Worm (Caenorhabditis elegans) whole organism, early embryonic: ENCODE data around the gene nlt-1.
A peak's percentile ranks its signal among the peaks of the same experiment; 100 is the strongest.

Experiments used
- B0310.2 ChIP-seq: sonication (generic microtip); optimal IDR thresholded peaks from 2 replicates; lab custom pipeline; 2016; ENCODE audit warnings: mild to moderate bottlenecking, missing genetic modification characterization, missing compliant biosample characterization
- F13C5.2 ChIP-seq: sonication (generic microtip); optimal IDR thresholded peaks from 2 replicates; lab custom pipeline; 2017; ENCODE audit warnings: mild to moderate bottlenecking, missing genetic modification characterization, inconsistent platforms, missing compliant biosample characterization
- aly-1 ChIP-seq: sonication (generic microtip); optimal IDR thresholded peaks from 2 replicates; lab custom pipeline; 2016; ENCODE audit warnings: missing genetic modification characterization, missing compliant biosample characterization
- ama-1 ChIP-seq: fragments of 150-350 bp; optimal IDR thresholded peaks from 2 replicates; lab custom pipeline; 2014
- ceh-13 ChIP-seq: fragments of 200-800 bp; sonication (Bioruptor generic); optimal IDR thresholded peaks from 2 replicates; lab custom pipeline; 2018; ENCODE audit warnings: mild to moderate bottlenecking, missing genetic modification characterization, missing compliant biosample characterization
- ceh-36 ChIP-seq: sonication (generic microtip); optimal IDR thresholded peaks from 2 replicates; lab custom pipeline; 2016; ENCODE audit warnings: missing genetic modification characterization, inconsistent platforms, missing compliant biosample characterization
- ets-7 ChIP-seq: sonication (generic microtip); optimal IDR thresholded peaks from 2 replicates; lab custom pipeline; 2016; ENCODE audit warnings: missing genotype, missing genetic modification characterization, missing compliant biosample characterization
- flt-1 ChIP-seq: fragments of 200-800 bp; sonication (Bioruptor generic); IDR thresholded peaks from 2 replicates; pipeline ENCODE4 v1.3.6; 2022; ENCODE audit warnings: missing genetic modification characterization, missing compliant biosample characterization
- hmbx-1 ChIP-seq: sonication (generic microtip); optimal IDR thresholded peaks from 2 replicates; lab custom pipeline; 2016; ENCODE audit warnings: mild to moderate bottlenecking, missing genetic modification characterization, missing compliant biosample characterization
- hmg-4 ChIP-seq: fragments of 200-800 bp; sonication (Bioruptor generic); optimal IDR thresholded peaks from 2 replicates; lab custom pipeline; 2018; ENCODE audit warnings: mild to moderate bottlenecking, missing genetic modification characterization, missing compliant biosample characterization
- hnd-1 ChIP-seq: sonication (generic microtip); optimal IDR thresholded peaks from 2 replicates; lab custom pipeline; 2016; ENCODE audit warnings: missing genetic modification characterization, missing compliant biosample characterization
- pes-1 ChIP-seq: fragments of 200-800 bp; sonication (Bioruptor generic); IDR thresholded peaks from 2 replicates; pipeline ENCODE4 v1.3.6; 2022; ENCODE audit warnings: missing genetic modification reagents, missing genetic modification characterization, missing compliant biosample characterization
- scrt-1 ChIP-seq: fragments of 200-800 bp; sonication (Bioruptor generic); IDR thresholded peaks from 2 replicates; pipeline ENCODE4 v1.3.6; 2022; ENCODE audit warnings: missing genetic modification characterization, missing compliant biosample characterization
- sea-1 ChIP-seq: fragments of 200-800 bp; sonication (Bioruptor generic); conservative IDR thresholded peaks from 2 replicates; pipeline ENCODE4 v1.3.6; 2022; ENCODE audit warnings: missing genetic modification characterization, missing compliant biosample characterization
- tbx-11 ChIP-seq: fragments of 200-800 bp; sonication (Bioruptor generic); IDR thresholded peaks from 2 replicates; pipeline ENCODE4 v1.3.6; 2022; ENCODE audit warnings: missing genetic modification characterization, missing compliant biosample characterization
- tbx-37 ChIP-seq: fragments of 200-800 bp; sonication (Bioruptor generic); conservative IDR thresholded peaks from 2 replicates; pipeline ENCODE4 v1.3.6; 2022; ENCODE audit warnings: missing genetic modification reagents, missing genetic modification characterization, missing compliant biosample characterization
- tra-4 ChIP-seq: sonication (generic microtip); optimal IDR thresholded peaks from 2 replicates; lab custom pipeline; 2017; ENCODE audit warnings: missing genetic modification characterization, missing compliant biosample characterization

The nlt-1 gene

DNA sequence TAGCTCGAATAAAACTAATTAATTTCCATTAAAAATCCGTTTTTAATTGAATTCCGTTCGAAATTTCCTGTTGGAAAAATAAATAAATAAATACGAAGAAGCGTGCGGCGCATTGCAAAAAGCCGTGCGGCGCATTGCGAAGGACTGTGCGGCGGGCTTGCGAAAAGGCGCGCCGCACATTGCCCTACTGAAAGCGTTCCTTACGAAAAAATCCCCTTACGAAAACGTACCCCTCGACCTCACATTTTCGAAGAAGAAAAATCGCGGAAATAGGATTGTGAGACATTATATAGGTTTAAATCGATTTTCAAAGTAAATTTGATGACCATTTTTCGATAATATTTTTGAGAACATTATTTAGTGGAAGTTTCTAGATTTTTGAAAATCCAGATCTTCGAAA lies 33.8 kb upstream of the nlt-1 start:
- TF ChIP-seq pes-1 (peak; percentile 81), scrt-1 (GFP tag; lab: Robert Waterston, UW) (peak; percentile 66; the same call in 1 of the 2 replicates), tbx-11 (GFP tag; lab: Robert Waterston, UW) (peak; percentile 77; the same call in 1 of the 2 replicates), tbx-37 (peak; percentile 49; the same call in 1 of the 2 replicates), sea-1 (GFP tag; lab: Robert Waterston, UW) (peak; percentile 63; the same call in 1 of the 2 replicates)

ce11 chrII:10033163-10033871 lies 32.4 kb upstream of the nlt-1 start, which contains the start of gene mtcu-2:
Gene mtcu-2 (minus strand): TSS chrII:10033213.
- TF ChIP-seq tbx-37 (peak; percentile 85), sea-1 (GFP tag; lab: Robert Waterston, UW) (peak; percentile 94), flt-1 (GFP tag; lab: Robert Waterston, UW) (peak; percentile 76), F13C5.2 (peak; percentile 39), tbx-11 (GFP tag; lab: Robert Waterston, UW) (peak; percentile 79), pes-1 (peak; percentile 91), scrt-1 (GFP tag; lab: Robert Waterston, UW) (peak; percentile 81)

DNA sequence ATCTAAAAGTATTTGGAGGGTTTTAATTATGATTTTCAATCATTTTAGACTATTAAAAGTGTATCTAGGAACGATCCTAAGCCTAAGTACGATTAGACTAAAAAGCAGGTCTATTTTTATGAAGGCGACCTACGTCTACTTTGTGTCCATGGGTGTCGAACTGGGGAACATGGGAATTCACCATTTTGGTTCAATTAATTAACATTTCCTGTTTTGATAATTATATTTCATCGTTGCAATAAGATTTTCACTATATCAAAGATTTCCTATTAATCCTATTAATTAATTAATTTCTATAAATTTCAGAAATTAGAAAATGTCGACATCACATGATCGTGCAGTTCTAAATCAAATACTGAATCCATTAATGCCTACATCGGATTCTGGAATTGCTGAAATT lies 28.9 kb upstream of the nlt-1 start, which contains the start of gene ttc-36:
Gene ttc-36, plus strand, starts transcription at position 301 of the 400 bp plus-strand sequence.
- TF ChIP-seq ets-7 (tag; lab: Kevin White, UChicago): no peak
- TF ChIP-seq tbx-37: no peak
- no peak for TF ChIP-seq aly-1 (tag; lab: Kevin White, UChicago)
- no peak for TF ChIP-seq hmg-4 (GFP tag; lab: Kevin White, UChicago)
- TF ChIP-seq ama-1: no peak
- no peak for TF ChIP-seq hnd-1 (tag; lab: Kevin White, UChicago)
- TF ChIP-seq tra-4 (tag; lab: Kevin White, UChicago): no peak

ce11 chrII:10029044-10029443 lies 28.1 kb upstream of the nlt-1 start:
- TF ChIP-seq flt-1 (GFP tag; lab: Robert Waterston, UW) (no peak), pes-1 (no peak), ceh-13 (GFP tag; lab: Kevin White, UChicago) (no peak), hnd-1 (tag; lab: Kevin White, UChicago) (no peak), sea-1 (GFP tag; lab: Robert Waterston, UW) (no peak), ceh-36 (tag; lab: Kevin White, UChicago) (no peak), aly-1 (tag; lab: Kevin White, UChicago) (no peak), scrt-1 (GFP tag; lab: Robert Waterston, UW) (no peak), B0310.2 (tag; lab: Kevin White, UChicago) (no peak), ama-1 (no peak), tbx-11 (GFP tag; lab: Robert Waterston, UW) (no peak), hmg-4 (GFP tag; lab: Kevin White, UChicago) (no peak), F13C5.2 (no peak)

DNA sequence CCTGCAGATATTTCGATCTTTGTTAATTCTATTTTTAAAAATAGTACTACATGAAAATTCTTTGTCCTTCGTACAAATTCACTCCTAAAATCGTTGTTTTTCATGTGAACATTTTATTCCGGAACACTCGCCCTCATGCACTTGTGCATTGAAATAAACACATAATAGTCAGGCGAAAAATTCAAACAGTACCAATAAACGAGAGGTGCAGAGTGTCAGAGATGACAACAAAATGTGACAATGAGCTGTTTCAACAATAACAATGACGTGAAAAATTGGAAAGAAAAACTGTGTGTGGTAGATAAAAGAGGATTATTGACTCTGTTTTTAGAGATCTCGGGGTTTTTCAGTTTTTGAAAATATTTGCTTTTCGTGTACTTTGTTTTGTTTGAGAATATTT lies 27.3 kb upstream of the nlt-1 start, which contains the start of gene F52H3.6:
Gene F52H3.6, minus strand, starts transcription at position 228 of the 400 bp plus-strand sequence.
- TF ChIP-seq tra-4 (tag; lab: Kevin White, UChicago) (no peak), pes-1 (no peak), hmbx-1 (no peak), hnd-1 (tag; lab: Kevin White, UChicago) (no peak)

- TF ChIP-seq ceh-13 (GFP tag; lab: Kevin White, UChicago) (no peak), ceh-36 (tag; lab: Kevin White, UChicago) (no peak), pes-1 (no peak), B0310.2 (tag; lab: Kevin White, UChicago) (no peak), sea-1 (GFP tag; lab: Robert Waterston, UW) (no peak), ama-1 (no peak), hnd-1 (tag; lab: Kevin White, UChicago) (no peak), F13C5.2 (no peak), hmbx-1 (no peak), scrt-1 (GFP tag; lab: Robert Waterston, UW) (no peak), tra-4 (tag; lab: Kevin White, UChicago) (no peak), tbx-37 (no peak), flt-1 (GFP tag; lab: Robert Waterston, UW) (no peak), tbx-11 (GFP tag; lab: Robert Waterston, UW) (no peak), hmg-4 (GFP tag; lab: Kevin White, UChicago) (no peak), aly-1 (tag; lab: Kevin White, UChicago) (no peak), ets-7 (tag; lab: Kevin White, UChicago) (no peak)
These were observed 24.1 kb upstream of the nlt-1 start for ce11 chrII:10025059-10025458.

- TF ChIP-seq F13C5.2 (no peak), hmbx-1 (no peak), flt-1 (GFP tag; lab: Robert Waterston, UW) (no peak), sea-1 (GFP tag; lab: Robert Waterston, UW) (no peak), scrt-1 (GFP tag; lab: Robert Waterston, UW) (no peak), ets-7 (tag; lab: Kevin White, UChicago) (no peak), tra-4 (tag; lab: Kevin White, UChicago) (no peak), hmg-4 (GFP tag; lab: Kevin White, UChicago) (no peak), ceh-13 (GFP tag; lab: Kevin White, UChicago) (no peak), aly-1 (tag; lab: Kevin White, UChicago) (no peak), tbx-37 (no peak)
These were observed 20.8 kb upstream of the nlt-1 start for ce11 chrII:10021749-10022148.

- TF ChIP-seq aly-1 (tag; lab: Kevin White, UChicago) (no peak), ceh-36 (tag; lab: Kevin White, UChicago) (no peak), tbx-11 (GFP tag; lab: Robert Waterston, UW) (no peak), ets-7 (tag; lab: Kevin White, UChicago) (no peak), sea-1 (GFP tag; lab: Robert Waterston, UW) (no peak)
These were observed 18.7 kb upstream of the nlt-1 start for ce11 chrII:10019669-10020068.
